Fruit fly (Drosophila melanogaster) whole organism, prepupa: ENCODE results near the gene rno.

ENCODE experiments used
- Blimp-1 ChIP-seq: fragments of 200-800 bp; sonication (Bioruptor generic); optimal IDR thresholded peaks from 3 replicates; lab custom pipeline; 2017; ENCODE audit warnings: missing biosample characterization, missing genetic modification characterization, mild to moderate bottlenecking, moderate library complexity, missing genetic modification reagents
- CG10631 ChIP-seq: fragments of 200-800 bp; sonication (Bioruptor generic); optimal IDR thresholded peaks from 2 replicates; lab custom pipeline; 2016; ENCODE audit warnings: missing biosample characterization, missing genetic modification characterization
- CG10669 ChIP-seq: fragments of 200-800 bp; sonication (Bioruptor generic); optimal IDR thresholded peaks from 3 replicates; lab custom pipeline; 2018; ENCODE audit warnings: missing biosample characterization, mild to moderate bottlenecking, missing genetic modification characterization, moderate library complexity
- CG11294 ChIP-seq: fragments of 200-800 bp; sonication (Bioruptor generic); IDR thresholded peaks from 2 replicates; pipeline ENCODE4 v1.3.6; 2022; ENCODE audit warnings: missing biosample characterization, missing genetic modification characterization
- CG11762 ChIP-seq: fragments of 200-800 bp; sonication (Bioruptor generic); optimal IDR thresholded peaks from 3 replicates; lab custom pipeline; 2016; ENCODE audit warnings: missing biosample characterization, missing genetic modification characterization; ENCODE audit not compliant: insufficient read depth
- CG11902 ChIP-seq: fragments of 200-800 bp; sonication (Bioruptor generic); optimal IDR thresholded peaks from 3 replicates; lab custom pipeline; 2016; ENCODE audit warnings: missing biosample characterization, missing genetic modification characterization
- CG15336 ChIP-seq: fragments of 200-800 bp; sonication (Bioruptor generic); IDR thresholded peaks from 2 replicates; pipeline ENCODE4 v1.3.6; 2022; ENCODE audit warnings: missing biosample characterization, missing genetic modification characterization
- CG16779 ChIP-seq: fragments of 200-800 bp; sonication (Bioruptor generic); optimal IDR thresholded peaks from 3 replicates; lab custom pipeline; 2017; ENCODE audit warnings: missing biosample characterization, mild to moderate bottlenecking, missing genetic modification characterization
- CG3032 ChIP-seq: fragments of 200-800 bp; optimal IDR thresholded peaks from 2 replicates; lab custom pipeline; 2019; ENCODE audit warnings: missing biosample characterization, mild to moderate bottlenecking, missing genetic modification characterization, moderate library complexity
- CG31627 ChIP-seq: fragments of 200-800 bp; sonication (Bioruptor generic); optimal IDR thresholded peaks from 3 replicates; lab custom pipeline; 2016; ENCODE audit warnings: missing biosample characterization, missing genetic modification characterization
- CG32006 ChIP-seq: fragments of 200-800 bp; sonication (Bioruptor generic); optimal IDR thresholded peaks from 3 replicates; lab custom pipeline; 2017; ENCODE audit warnings: missing biosample characterization, mild to moderate bottlenecking, missing genetic modification characterization
- CG34406 ChIP-seq: fragments of 200-800 bp; sonication (Bioruptor generic); optimal IDR thresholded peaks from 3 replicates; lab custom pipeline; 2016; ENCODE audit warnings: missing biosample characterization, missing genetic modification characterization
- CG3919 ChIP-seq: fragments of 200-800 bp; sonication (Bioruptor generic); optimal IDR thresholded peaks from 3 replicates; lab custom pipeline; 2016; ENCODE audit warnings: missing biosample characterization, missing genetic modification characterization
- CG6163 ChIP-seq: fragments of 200-800 bp; sonication (Bioruptor generic); IDR thresholded peaks from 3 replicates; pipeline ENCODE4 v1.3.6; 2022; ENCODE audit warnings: missing biosample characterization, missing genetic modification characterization
- CG6276 ChIP-seq: fragments of 200-800 bp; sonication (Bioruptor generic); optimal IDR thresholded peaks from 2 replicates; lab custom pipeline; 2017; ENCODE audit warnings: missing biosample characterization, mild to moderate bottlenecking, missing genetic modification characterization
- CG6792 ChIP-seq: fragments of 200-800 bp; sonication (Bioruptor generic); optimal IDR thresholded peaks from 3 replicates; lab custom pipeline; 2016; ENCODE audit warnings: missing biosample characterization, missing genetic modification characterization
- CG6808 ChIP-seq: fragments of 200-800 bp; sonication (Bioruptor generic); optimal IDR thresholded peaks from 3 replicates; lab custom pipeline; 2017; ENCODE audit warnings: missing biosample characterization, missing genetic modification characterization, mild to moderate bottlenecking, moderate library complexity, missing genetic modification reagents
- CG6854 ChIP-seq: fragments of 200-800 bp; sonication (Bioruptor generic); optimal IDR thresholded peaks from 2 replicates; lab custom pipeline; 2017; ENCODE audit warnings: missing biosample characterization, mild to moderate bottlenecking, missing genetic modification characterization
- CG7368 ChIP-seq: fragments of 200-800 bp; sonication (Bioruptor generic); optimal IDR thresholded peaks from 3 replicates; lab custom pipeline; 2016; ENCODE audit warnings: missing biosample characterization, missing genetic modification characterization
- CG8319 ChIP-seq: fragments of 200-800 bp; sonication (Bioruptor generic); optimal IDR thresholded peaks from 3 replicates; lab custom pipeline; 2016; ENCODE audit warnings: missing biosample characterization, missing genetic modification characterization
- CG8632 ChIP-seq: fragments of 200-800 bp; sonication (Bioruptor generic); optimal IDR thresholded peaks from 3 replicates; lab custom pipeline; 2016; ENCODE audit warnings: missing biosample characterization, missing genetic modification characterization
- CG9139 ChIP-seq: fragments of 200-800 bp; sonication (Bioruptor generic); optimal IDR thresholded peaks from 3 replicates; lab custom pipeline; 2017; ENCODE audit warnings: missing biosample characterization, mild to moderate bottlenecking, missing genetic modification characterization
- Eip75B ChIP-seq: fragments of 200-800 bp; sonication (Bioruptor generic); optimal IDR thresholded peaks from 3 replicates; lab custom pipeline; 2016; ENCODE audit warnings: missing biosample characterization, missing genetic modification characterization
- Eip78C ChIP-seq: fragments of 200-800 bp; sonication (Bioruptor generic); peaks from one replicate; lab custom pipeline; 2016; ENCODE audit warnings: missing biosample characterization, missing genetic modification characterization
- Eip93F ChIP-seq: fragments of 200-800 bp; sonication (Bioruptor generic); optimal IDR thresholded peaks from 2 replicates; lab custom pipeline; 2016; ENCODE audit warnings: missing biosample characterization, mild to moderate bottlenecking, missing genetic modification characterization
- Gug ChIP-seq: fragments of 200-800 bp; sonication (Bioruptor generic); IDR thresholded peaks from 2 replicates; pipeline ENCODE4 v1.3.6; 2022; ENCODE audit warnings: missing biosample characterization, missing genetic modification characterization
- Hr39 ChIP-seq: fragments of 200-800 bp; sonication (Bioruptor generic); optimal IDR thresholded peaks from 2 replicates; lab custom pipeline; 2016; ENCODE audit warnings: missing biosample characterization, missing genetic modification characterization
- Hr4 ChIP-seq: fragments of 200-800 bp; sonication (Bioruptor generic); optimal IDR thresholded peaks from 3 replicates; lab custom pipeline; 2016; ENCODE audit warnings: missing biosample characterization, missing genetic modification characterization
- Lpt ChIP-seq: fragments of 200-800 bp; sonication (Bioruptor generic); optimal IDR thresholded peaks from 3 replicates; lab custom pipeline; 2016; ENCODE audit warnings: missing biosample characterization, missing genetic modification characterization
- Sox102F ChIP-seq: fragments of 200-800 bp; sonication (Bioruptor generic); optimal IDR thresholded peaks from 2 replicates; lab custom pipeline; 2016; ENCODE audit warnings: missing biosample characterization, mild to moderate bottlenecking, missing genetic modification characterization
- Sox14 ChIP-seq: fragments of 200-800 bp; sonication (Bioruptor generic); optimal IDR thresholded peaks from 3 replicates; lab custom pipeline; 2016; ENCODE audit warnings: missing biosample characterization, missing genetic modification characterization
- achi ChIP-seq: fragments of 200-800 bp; sonication (Bioruptor generic); optimal IDR thresholded peaks from 3 replicates; lab custom pipeline; 2016; ENCODE audit warnings: missing biosample characterization, missing genetic modification characterization
- cyc ChIP-seq: fragments of 200-800 bp; sonication (Bioruptor generic); optimal IDR thresholded peaks from 3 replicates; lab custom pipeline; 2016; ENCODE audit warnings: missing biosample characterization, missing genetic modification characterization
- dac ChIP-seq: fragments of 200-800 bp; sonication (Bioruptor generic); optimal IDR thresholded peaks from 2 replicates; lab custom pipeline; 2017; ENCODE audit warnings: missing biosample characterization, mild to moderate bottlenecking, missing genetic modification characterization
- dsx ChIP-seq: fragments of 200-800 bp; optimal IDR thresholded peaks from 3 replicates; lab custom pipeline; 2019; ENCODE audit warnings: missing biosample characterization, mild to moderate bottlenecking, missing genetic modification characterization, moderate library complexity; ENCODE audit not compliant: poor library complexity, severe bottlenecking
- esn ChIP-seq: fragments of 200-800 bp; sonication (Bioruptor generic); optimal IDR thresholded peaks from 2 replicates; lab custom pipeline; 2016; ENCODE audit warnings: missing biosample characterization, mild to moderate bottlenecking, missing genetic modification characterization, moderate library complexity
- fd59A ChIP-seq: fragments of 200-800 bp; sonication (Bioruptor generic); optimal IDR thresholded peaks from 2 replicates; lab custom pipeline; 2017; ENCODE audit warnings: missing biosample characterization, mild to moderate bottlenecking, missing genetic modification characterization, missing genetic modification reagents
- fd85E ChIP-seq: fragments of 200-800 bp; sonication (Bioruptor generic); optimal IDR thresholded peaks from 3 replicates; lab custom pipeline; 2016; ENCODE audit warnings: missing biosample characterization, missing genetic modification characterization
- fkh ChIP-seq: fragments of 200-800 bp; sonication (Bioruptor generic); optimal IDR thresholded peaks from 3 replicates; lab custom pipeline; 2017; ENCODE audit warnings: missing biosample characterization, mild to moderate bottlenecking, missing genetic modification characterization, moderate library complexity
- lz ChIP-seq: fragments of 200-800 bp; sonication (Bioruptor generic); optimal IDR thresholded peaks from 3 replicates; lab custom pipeline; 2016; ENCODE audit warnings: missing biosample characterization, missing genetic modification characterization
- net ChIP-seq: fragments of 200-800 bp; sonication (Bioruptor generic); optimal IDR thresholded peaks from 3 replicates; lab custom pipeline; 2016; ENCODE audit warnings: missing biosample characterization, missing genetic modification characterization
- pdm3 ChIP-seq: fragments of 200-800 bp; sonication (Bioruptor generic); optimal IDR thresholded peaks from 3 replicates; lab custom pipeline; 2016; ENCODE audit warnings: missing biosample characterization, missing genetic modification characterization
- salr ChIP-seq, 2 experiments: fragments of 200-800 bp; sonication (Bioruptor generic); optimal IDR thresholded peaks; 3 replicates each; lab custom pipeline; 2016 to 2018; ENCODE audit warnings: missing biosample characterization in 2 of 2, missing genetic modification characterization in 2 of 2, mild to moderate bottlenecking in 1 of 2
- spab ChIP-seq: fragments of 200-800 bp; sonication (Bioruptor generic); optimal IDR thresholded peaks from 2 replicates; lab custom pipeline; 2017; ENCODE audit warnings: missing biosample characterization, mild to moderate bottlenecking, missing genetic modification characterization, missing genetic modification reagents
- ss ChIP-seq, 2 experiments: fragments of 200-800 bp; sonication (Bioruptor generic); optimal IDR thresholded peaks; 2 replicates in 1 of 2; 3 replicates in 1 of 2; lab custom pipeline; 2017 to 2018; ENCODE audit warnings: mild to moderate bottlenecking in 2 of 2, missing biosample characterization in 2 of 2, missing genetic modification characterization in 2 of 2, moderate library complexity in 1 of 2
- svp ChIP-seq: fragments of 200-800 bp; sonication (Bioruptor generic); peaks from one replicate; lab custom pipeline; 2016; ENCODE audit warnings: missing biosample characterization, missing genetic modification characterization
- topi ChIP-seq: fragments of 200-800 bp; sonication (Bioruptor generic); optimal IDR thresholded peaks from 3 replicates; lab custom pipeline; 2016; ENCODE audit warnings: missing biosample characterization, missing genetic modification characterization
- vri ChIP-seq: fragments of 200-800 bp; sonication (Bioruptor generic); optimal IDR thresholded peaks from 3 replicates; lab custom pipeline; 2016; ENCODE audit warnings: missing biosample characterization, mild to moderate bottlenecking, missing genetic modification characterization

Gene rno

DNA sequence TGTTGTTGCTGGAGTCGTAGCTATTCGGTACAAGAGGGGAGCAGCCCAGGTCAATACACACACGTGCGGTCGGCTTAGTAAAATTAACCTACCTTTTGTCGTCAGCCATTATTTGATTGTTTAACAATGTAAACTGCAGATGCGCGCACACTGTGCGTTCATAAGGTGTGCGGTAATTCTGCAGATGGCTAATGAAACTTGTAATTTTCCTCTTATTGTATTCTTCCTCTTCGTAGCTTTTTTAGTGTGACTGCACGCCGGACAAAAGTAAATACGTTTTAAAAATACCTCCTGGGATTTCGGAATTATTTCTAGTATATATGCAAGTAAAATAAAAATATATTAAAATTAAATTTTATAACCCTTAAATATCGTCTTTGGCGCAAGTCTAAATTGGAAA is 11.6 kb upstream of the rno start, which contains the start of gene Prp4k:
TSS of gene Prp4k (minus strand) at position 258 of the 400 bp plus-strand sequence.
- TF ChIP-seq svp (GFP tag; lab: Kevin White, UChicago) (no peak), CG15336 (GFP tag; lab: Robert Waterston, UW) (peak; percentile 27; the same call in 1 of the 2 replicates), CG3032 (peak; percentile 20)

DNA sequence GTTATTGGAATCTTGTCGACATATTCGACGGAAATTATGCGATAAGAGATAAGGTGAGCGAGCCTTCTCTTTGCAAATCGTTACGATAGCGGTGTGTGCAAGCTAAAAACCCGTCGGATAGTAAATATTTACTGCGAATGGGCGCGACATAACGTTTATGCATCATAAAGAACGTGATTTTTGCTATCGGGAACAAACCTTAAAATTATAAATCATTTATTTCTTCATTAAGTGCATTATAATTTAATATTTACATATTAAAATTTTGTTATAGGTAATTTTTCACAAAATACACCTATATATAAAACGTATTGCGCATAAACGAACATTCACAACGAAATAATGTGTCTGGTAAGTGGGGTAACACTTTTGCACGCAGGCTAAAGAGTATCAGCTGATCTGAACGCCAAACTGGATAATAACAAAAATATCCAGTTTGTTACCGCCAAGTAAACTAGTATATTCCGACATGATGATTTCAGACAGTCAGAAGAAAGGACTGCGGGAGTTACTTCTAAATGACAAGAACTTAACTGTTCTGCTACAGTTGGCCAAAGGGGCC is 6.2 kb upstream of the rno start, which contains the start of the genes Gk1 and CG13876:
TSS of gene Gk1 (minus strand) at position 122 of the 562 bp plus-strand sequence.
TSS of gene CG13876 (plus strand) at position 412 of the 562 bp plus-strand sequence.
- TF ChIP-seq fkh, result peak; percentile 99
- TF ChIP-seq CG6808, result no peak
- TF ChIP-seq dsx, result peak; percentile 97
- peak; percentile 95 for TF ChIP-seq achi (GFP tag; lab: Kevin White, UChicago)
- TF ChIP-seq CG31627 (GFP tag; lab: Kevin White, UChicago), result peak; percentile 75
- TF ChIP-seq CG8319 (GFP tag; lab: Kevin White, UChicago), result no peak
- TF ChIP-seq vri (GFP tag; lab: Kevin White, UChicago), result peak; percentile 92
- peak; percentile 92 for TF ChIP-seq CG6792 (GFP tag; lab: Kevin White, UChicago)
- TF ChIP-seq CG3032, result peak; percentile 98
- TF ChIP-seq Blimp-1 (GFP tag; lab: Kevin White, UChicago), result peak; percentile 84
- peak; percentile 95 for TF ChIP-seq CG6276 (GFP tag; lab: Kevin White, UChicago)
- peak; percentile 89 for TF ChIP-seq CG11294
- TF ChIP-seq cyc, result peak; percentile 80
- peak; percentile 42 for TF ChIP-seq fd85E (GFP tag; lab: Kevin White, UChicago)
- peak; percentile 94 for TF ChIP-seq CG3919
- TF ChIP-seq Gug (GFP tag; lab: Robert Waterston, UW), result peak; percentile 94
- TF ChIP-seq esn (GFP tag; lab: Kevin White, UChicago), result peak; percentile 93
- peak; percentile 73 for TF ChIP-seq CG11902 (GFP tag; lab: Kevin White, UChicago)
- no peak for TF ChIP-seq Eip75B (GFP tag; lab: Kevin White, UChicago)
- peak; percentile 98 for TF ChIP-seq Eip78C (GFP tag; lab: Kevin White, UChicago)
- TF ChIP-seq CG16779 (tag; lab: Kevin White, UChicago), result peak; percentile 95
- peak; percentile 96 for TF ChIP-seq CG8632
- no peak for TF ChIP-seq Hr39 (GFP tag; lab: Kevin White, UChicago)
- peak; percentile 97 for TF ChIP-seq CG34406
- peak; percentile 90 for TF ChIP-seq spab
- TF ChIP-seq CG32006 (GFP tag; lab: Kevin White, UChicago), result peak; percentile 96
- TF ChIP-seq CG6854 (GFP tag; lab: Kevin White, UChicago), result peak; percentile 90
- peak; percentile 91 for TF ChIP-seq CG11762 (GFP tag; lab: Kevin White, UChicago)
- no peak for TF ChIP-seq pdm3
- peak; percentile 94 for TF ChIP-seq CG10669
- TF ChIP-seq CG9139 (GFP tag; lab: Kevin White, UChicago), result peak; percentile 96
- no peak for TF ChIP-seq Sox102F (GFP tag; lab: Kevin White, UChicago)
- TF ChIP-seq CG7368 (GFP tag; lab: Kevin White, UChicago), result no peak
- peak; percentile 84 for TF ChIP-seq lz (GFP tag; lab: Kevin White, UChicago)
- TF ChIP-seq dac, result peak; percentile 90
- TF ChIP-seq CG6163 (GFP tag; lab: Robert Waterston, UW), result peak; percentile 97
- no peak for TF ChIP-seq Hr4 (GFP tag; lab: Kevin White, UChicago)
- TF ChIP-seq Eip93F, result peak; percentile 91
- peak; percentile 85 for TF ChIP-seq fd59A (GFP tag; lab: Kevin White, UChicago)
- TF ChIP-seq ss (GFP tag; optimal IDR thresholded peaks at IDR 0.05; lab: Kevin White, UChicago), result peak; percentile 95 to 97
- peak; percentile 96 for TF ChIP-seq svp (GFP tag; lab: Kevin White, UChicago)
- TF ChIP-seq net, result peak; percentile 94
- TF ChIP-seq CG10631 (GFP tag; lab: Kevin White, UChicago), result peak; percentile 96
- TF ChIP-seq Sox14 (GFP tag; lab: Kevin White, UChicago), result peak; percentile 90
- TF ChIP-seq salr (GFP tag; optimal IDR thresholded peaks at IDR 0.05; lab: Kevin White, UChicago), result peak in 1 of 2 experiments; percentile 89
- peak; percentile 94 for TF ChIP-seq Lpt (GFP tag; lab: Kevin White, UChicago)
- peak; percentile 91 for TF ChIP-seq topi (GFP tag; lab: Kevin White, UChicago)
